Fruit fly (Drosophila melanogaster) whole organism, prepupa: ENCODE measurements around the gene CG2082.

Experiments
- CG11294 ChIP-seq: fragments of 200-800 bp; sonication (Bioruptor generic); IDR thresholded peaks from 2 replicates; pipeline ENCODE4 v1.3.6; 2022; ENCODE audit warnings: missing biosample characterization, missing genetic modification characterization
- CG11762 ChIP-seq: fragments of 200-800 bp; sonication (Bioruptor generic); optimal IDR thresholded peaks from 3 replicates; lab custom pipeline; 2016; ENCODE audit warnings: missing biosample characterization, missing genetic modification characterization; ENCODE audit not compliant: insufficient read depth
- CG1621 ChIP-seq: fragments of 200-800 bp; sonication (Bioruptor generic); optimal IDR thresholded peaks from 3 replicates; lab custom pipeline; 2018; ENCODE audit warnings: missing biosample characterization, mild to moderate bottlenecking, missing genetic modification characterization
- CG3032 ChIP-seq: fragments of 200-800 bp; optimal IDR thresholded peaks from 2 replicates; lab custom pipeline; 2019; ENCODE audit warnings: missing biosample characterization, mild to moderate bottlenecking, missing genetic modification characterization, moderate library complexity
- CG32006 ChIP-seq: fragments of 200-800 bp; sonication (Bioruptor generic); optimal IDR thresholded peaks from 3 replicates; lab custom pipeline; 2017; ENCODE audit warnings: missing biosample characterization, mild to moderate bottlenecking, missing genetic modification characterization
- CG34406 ChIP-seq: fragments of 200-800 bp; sonication (Bioruptor generic); optimal IDR thresholded peaks from 3 replicates; lab custom pipeline; 2016; ENCODE audit warnings: missing biosample characterization, missing genetic modification characterization
- CG3919 ChIP-seq: fragments of 200-800 bp; sonication (Bioruptor generic); optimal IDR thresholded peaks from 3 replicates; lab custom pipeline; 2016; ENCODE audit warnings: missing biosample characterization, missing genetic modification characterization
- CG6276 ChIP-seq: fragments of 200-800 bp; sonication (Bioruptor generic); optimal IDR thresholded peaks from 2 replicates; lab custom pipeline; 2017; ENCODE audit warnings: missing biosample characterization, mild to moderate bottlenecking, missing genetic modification characterization
- CG6854 ChIP-seq: fragments of 200-800 bp; sonication (Bioruptor generic); optimal IDR thresholded peaks from 2 replicates; lab custom pipeline; 2017; ENCODE audit warnings: missing biosample characterization, mild to moderate bottlenecking, missing genetic modification characterization
- Eip75B ChIP-seq: fragments of 200-800 bp; sonication (Bioruptor generic); optimal IDR thresholded peaks from 3 replicates; lab custom pipeline; 2016; ENCODE audit warnings: missing biosample characterization, missing genetic modification characterization
- Eip93F ChIP-seq: fragments of 200-800 bp; sonication (Bioruptor generic); optimal IDR thresholded peaks from 2 replicates; lab custom pipeline; 2016; ENCODE audit warnings: missing biosample characterization, mild to moderate bottlenecking, missing genetic modification characterization
- Hr39 ChIP-seq: fragments of 200-800 bp; sonication (Bioruptor generic); optimal IDR thresholded peaks from 2 replicates; lab custom pipeline; 2016; ENCODE audit warnings: missing biosample characterization, missing genetic modification characterization
- pdm3 ChIP-seq: fragments of 200-800 bp; sonication (Bioruptor generic); optimal IDR thresholded peaks from 3 replicates; lab custom pipeline; 2016; ENCODE audit warnings: missing biosample characterization, missing genetic modification characterization

- TF ChIP-seq Eip93F (GFP tag; lab: Kevin White, UChicago), result no peak
- peak; percentile 86 for TF ChIP-seq CG3919 (GFP tag; lab: Kevin White, UChicago)
- TF ChIP-seq CG1621 (tag; lab: Kevin White, UChicago), result peak; percentile 7
- no peak for TF ChIP-seq CG6854 (GFP tag; lab: Kevin White, UChicago)
- TF ChIP-seq CG11762, result peak; percentile 68
- TF ChIP-seq Eip75B, result peak; percentile 92
- TF ChIP-seq CG32006 (GFP tag; lab: Kevin White, UChicago), result peak; percentile 85
- peak; percentile 67 for TF ChIP-seq CG3032
- peak; percentile 92 for TF ChIP-seq Hr39 (GFP tag; lab: Kevin White, UChicago)
- TF ChIP-seq CG34406 (GFP tag; lab: Kevin White, UChicago), result peak; percentile 76
- TF ChIP-seq CG6276, result no peak
- peak; percentile 90 for TF ChIP-seq pdm3 (GFP tag; lab: Kevin White, UChicago)
- TF ChIP-seq CG11294 (GFP tag; lab: Robert Waterston, UW), result peak; percentile 52; the same call in 1 of the 2 replicates
Measured at dm6 chr3R:5789025-5789953, 8.4 kb upstream of the CG2082 start, which contains the start of the genes Hat1 and Rpn5.
